Worm (Caenorhabditis elegans): ENCODE measurements around the gene C08B6.18.

C08B6.18 gene

DNA sequence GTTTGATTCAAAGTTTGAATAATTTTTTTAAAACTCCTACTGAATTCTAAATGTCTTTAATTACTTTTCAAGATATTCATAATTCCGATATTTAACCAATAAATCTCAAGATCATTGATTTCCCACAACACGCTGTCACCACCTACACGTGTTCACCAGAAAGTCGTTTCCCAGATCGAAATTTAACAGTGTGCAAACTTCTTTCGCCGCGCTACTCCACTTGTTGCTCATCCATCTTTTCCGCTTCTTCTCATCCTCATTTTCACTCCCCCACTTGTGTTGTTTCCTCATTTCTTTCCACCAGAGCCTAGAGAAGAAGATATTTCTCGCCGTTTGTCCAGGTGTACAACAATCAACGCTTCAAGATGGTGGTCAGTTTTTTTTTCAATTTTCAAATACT, 11.7 kb upstream of the C08B6.18 start, which contains the start of gene C51E3.9:
C51E3.9 (plus strand) TSS at position 301 of the 400 bp plus-strand sequence.
- TF ChIP-seq unc-62 (GFP tag; optimal IDR thresholded peaks at IDR 0.05) = no peak

ce11 chrV:10133277-10133676, 650 bp downstream of the C08B6.18 start:
- no peak for TF ChIP-seq unc-62 (GFP tag; optimal IDR thresholded peaks at IDR 0.05)

ce11 chrV:10130195-10130594, 3.7 kb downstream of the C08B6.18 start, which contains the start of gene aos-1:
TSS of gene aos-1 (minus strand) at chrV:10130295.
- no peak for TF ChIP-seq unc-62 (GFP tag; optimal IDR thresholded peaks at IDR 0.05)

DNA sequence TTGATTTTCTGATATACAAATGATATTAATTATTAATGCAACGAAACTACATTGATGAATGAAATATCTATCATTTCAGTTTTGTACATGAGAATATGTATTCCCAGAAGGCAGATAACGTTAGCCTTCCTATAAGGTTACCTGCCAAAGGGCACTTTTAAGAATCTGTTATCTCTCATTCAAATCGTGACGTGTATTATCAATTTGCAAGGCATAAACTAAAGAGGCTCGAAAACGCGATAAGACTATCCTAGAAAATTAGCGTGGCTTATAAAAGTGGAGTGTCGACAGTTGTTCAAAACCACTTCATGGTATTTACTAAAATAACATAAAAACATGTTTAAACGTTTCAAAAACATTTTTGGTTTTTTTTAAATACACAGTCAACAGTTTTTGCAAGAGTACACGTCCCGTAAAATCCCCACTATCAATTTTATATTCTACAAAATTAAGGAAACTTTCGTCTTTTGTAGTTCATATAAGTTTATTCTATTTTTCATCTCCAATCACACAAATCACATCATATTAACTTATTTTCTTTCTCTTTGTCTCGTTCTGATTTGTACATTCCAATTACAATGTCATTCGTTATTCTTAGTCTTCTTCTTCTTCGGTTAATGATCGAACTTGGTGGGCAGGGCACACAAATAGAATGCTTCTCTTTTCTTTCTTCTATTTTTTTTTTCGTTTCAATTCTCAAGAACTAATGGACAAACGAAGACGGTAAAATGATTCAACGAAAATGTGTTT, 9.0 kb downstream of the C08B6.18 start, which contains the start of gene C08B6.10:
C08B6.10 (plus strand) TSS at position 700 of the 750 bp plus-strand sequence.
- no peak for TF ChIP-seq unc-62 (GFP tag; optimal IDR thresholded peaks at IDR 0.05)

- TF ChIP-seq unc-62 (GFP tag; optimal IDR thresholded peaks at IDR 0.05) = no peak
Observed at ce11 chrV:10123324-10123723, 10.6 kb downstream of the C08B6.18 start, which contains the start of gene C08B6.6. TSS of gene C08B6.6 (plus strand) at chrV:10123624.

ce11 chrV:10122670-10123069, 11.3 kb downstream of the C08B6.18 start, which contains the start of gene srxa-19:
TSS of gene srxa-19 (minus strand) at chrV:10122770.
- TF ChIP-seq unc-62 (GFP tag; optimal IDR thresholded peaks at IDR 0.05) = no peak

ce11 chrV:10120898-10121297, 13.0 kb downstream of the C08B6.18 start, which contains the start of gene srxa-18:
TSS of gene srxa-18 (minus strand) at chrV:10120997.
- no peak for TF ChIP-seq unc-62 (GFP tag; optimal IDR thresholded peaks at IDR 0.05)

DNA sequence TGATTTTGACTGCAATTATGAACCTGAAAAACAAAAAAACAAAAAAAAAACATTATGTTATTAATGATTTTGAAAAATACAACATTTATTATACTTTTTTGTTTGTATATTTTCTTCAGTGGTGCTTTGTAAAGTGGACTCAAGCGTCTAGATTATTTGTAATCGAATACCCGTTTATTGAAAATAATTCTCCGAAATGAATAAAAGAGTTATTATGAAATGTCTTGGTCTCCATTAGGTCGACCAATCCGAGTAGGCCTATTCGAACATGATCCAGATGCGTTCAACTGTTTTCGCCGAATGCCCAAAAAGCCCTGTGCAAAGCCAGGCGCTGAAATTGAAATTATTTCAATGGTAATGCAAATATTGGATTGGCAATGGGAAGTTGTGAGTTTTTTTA, 16.5 kb downstream of the C08B6.18 start, which contains the start of gene C08B6.5:
C08B6.5 (plus strand) TSS at position 301 of the 400 bp plus-strand sequence.
- TF ChIP-seq unc-62 (GFP tag; optimal IDR thresholded peaks at IDR 0.05) = no peak

DNA sequence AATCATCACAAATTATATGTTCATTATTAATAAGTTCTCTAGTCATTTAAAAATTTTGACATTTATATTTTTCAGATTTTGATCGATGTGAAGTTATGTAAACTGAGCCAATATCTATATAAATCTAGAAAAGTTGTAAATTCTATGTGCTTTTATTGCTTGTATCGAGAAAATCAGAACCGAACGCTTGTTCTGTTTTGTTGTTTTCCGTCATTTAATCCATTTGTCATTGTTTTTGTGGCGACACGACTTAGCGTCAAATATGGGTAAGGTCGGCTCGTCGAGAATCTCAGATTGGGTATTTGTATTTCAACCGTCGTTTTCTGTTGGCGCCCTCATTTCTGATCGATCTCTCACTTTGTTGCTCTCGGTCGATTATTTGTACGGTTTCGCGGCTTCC, 19.6 kb downstream of the C08B6.18 start, which contains the start of gene cht-5:
cht-5 (plus strand) TSS at position 301 of the 400 bp plus-strand sequence.
- no peak for TF ChIP-seq unc-62 (GFP tag; optimal IDR thresholded peaks at IDR 0.05)

ce11 chrV:10112187-10112586, 21.7 kb downstream of the C08B6.18 start, which contains the start of gene C08B6.3:
TSS of gene C08B6.3 (minus strand) at chrV:10112287.
- TF ChIP-seq unc-62 (GFP tag; optimal IDR thresholded peaks at IDR 0.05) = no peak

DNA sequence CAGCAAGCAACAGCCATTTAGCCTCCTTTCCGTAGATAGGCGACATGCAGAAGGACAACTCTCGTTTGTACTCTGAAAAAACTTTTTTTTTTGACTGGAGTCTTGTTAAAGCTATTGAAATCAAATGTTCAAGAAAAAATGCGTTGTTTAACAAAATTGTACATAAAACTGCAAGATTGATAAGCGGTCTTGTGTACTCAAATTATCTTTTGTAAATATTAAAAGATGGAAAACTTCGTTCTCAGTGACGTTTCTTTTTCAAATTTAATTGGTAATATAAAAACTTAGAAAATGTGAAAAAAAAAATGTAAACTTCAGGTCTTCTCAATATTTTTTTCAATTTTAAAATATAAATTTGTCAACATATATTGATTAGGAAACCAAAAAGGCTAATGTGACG, 22.8 kb downstream of the C08B6.18 start:
- no peak for TF ChIP-seq unc-62 (GFP tag; optimal IDR thresholded peaks at IDR 0.05)

ce11 chrV:10107309-10107708, 26.6 kb downstream of the C08B6.18 start, which contains the start of gene C08B6.11:
TSS of gene C08B6.11 (plus strand) at chrV:10107609.
- no peak for TF ChIP-seq unc-62 (GFP tag; optimal IDR thresholded peaks at IDR 0.05)

DNA sequence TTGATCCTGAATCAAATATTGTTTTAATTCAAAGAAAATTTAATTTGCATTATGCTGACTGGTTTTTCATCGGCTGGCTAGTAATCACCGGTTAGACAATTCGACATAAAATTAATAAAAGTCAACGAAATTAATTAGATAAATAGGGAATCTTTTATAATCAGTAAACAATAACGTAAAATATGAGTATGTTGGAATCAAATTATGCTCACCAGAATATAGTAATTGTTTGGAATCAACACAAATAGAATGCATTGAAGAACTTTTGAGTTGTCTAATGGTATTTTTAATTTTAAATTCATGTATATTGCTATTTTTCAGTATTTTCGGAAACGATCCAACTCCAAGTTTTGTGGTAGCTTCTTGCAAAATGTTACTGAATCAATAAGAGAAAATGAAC, 28.5 kb downstream of the C08B6.18 start, which contains the start of gene C08B6.2:
C08B6.2 (plus strand) TSS at position 301 of the 400 bp plus-strand sequence.
- no peak for TF ChIP-seq unc-62 (GFP tag; optimal IDR thresholded peaks at IDR 0.05)

DNA sequence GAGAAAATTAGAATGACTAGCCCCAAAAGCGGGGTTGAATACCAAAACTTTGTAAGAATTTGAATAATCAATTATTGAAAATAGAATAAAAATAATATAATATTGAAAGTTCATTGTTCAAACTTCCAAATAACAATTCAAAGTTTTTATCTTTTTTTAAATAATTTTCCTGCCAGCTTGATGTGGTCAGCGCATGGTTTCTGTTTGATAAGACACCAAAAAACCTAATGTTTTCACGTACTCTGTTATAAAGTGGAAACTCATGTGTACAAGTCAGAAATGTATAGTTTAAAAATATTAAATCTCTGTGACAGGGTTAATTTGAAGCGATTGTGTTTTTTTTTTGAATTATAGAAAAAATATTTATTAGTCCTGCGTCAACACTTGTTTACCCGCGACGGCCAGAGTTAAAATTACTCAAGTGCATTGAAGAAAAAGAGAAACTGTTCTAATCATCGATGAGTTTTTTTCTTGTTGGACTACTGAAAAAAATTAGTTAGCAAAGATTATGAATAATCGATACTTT, 29.1 kb downstream of the C08B6.18 start, which contains the start of gene ugt-17:
ugt-17 (minus strand) TSS at position 180 of the 526 bp plus-strand sequence.
- no peak for TF ChIP-seq unc-62 (GFP tag; optimal IDR thresholded peaks at IDR 0.05)

- no peak for TF ChIP-seq unc-62 (GFP tag; optimal IDR thresholded peaks at IDR 0.05)
Observed at ce11 chrV:10103811-10104210, 30.1 kb downstream of the C08B6.18 start.

- no peak for TF ChIP-seq unc-62 (GFP tag; optimal IDR thresholded peaks at IDR 0.05)
Observed at ce11 chrV:10101916-10102315, 32.0 kb downstream of the C08B6.18 start, which contains the start of gene C08B6.14. TSS of gene C08B6.14 (minus strand) at chrV:10102016.

All from whole organism, dauer.